Worm (Caenorhabditis elegans) whole organism, L4/young adult: ENCODE data around the gene mtl-1.

ENCODE experiments used
- W03F9.2 ChIP-seq: fragments of 150-350 bp; optimal IDR thresholded peaks from 2 replicates; lab custom pipeline; 2014; ENCODE audit warnings: missing biosample characterization, missing genetic modification characterization
- dao-5 ChIP-seq: sonication (generic microtip); optimal IDR thresholded peaks from 2 replicates; lab custom pipeline; 2016; ENCODE audit warnings: missing genotype, missing genetic modification characterization, moderate library complexity, missing compliant biosample characterization
- him-1 ChIP-seq: sonication (generic microtip); optimal IDR thresholded peaks from 2 replicates; lab custom pipeline; 2016; ENCODE audit warnings: missing genotype, missing genetic modification reagents, missing genetic modification characterization, missing compliant biosample characterization

DNA sequence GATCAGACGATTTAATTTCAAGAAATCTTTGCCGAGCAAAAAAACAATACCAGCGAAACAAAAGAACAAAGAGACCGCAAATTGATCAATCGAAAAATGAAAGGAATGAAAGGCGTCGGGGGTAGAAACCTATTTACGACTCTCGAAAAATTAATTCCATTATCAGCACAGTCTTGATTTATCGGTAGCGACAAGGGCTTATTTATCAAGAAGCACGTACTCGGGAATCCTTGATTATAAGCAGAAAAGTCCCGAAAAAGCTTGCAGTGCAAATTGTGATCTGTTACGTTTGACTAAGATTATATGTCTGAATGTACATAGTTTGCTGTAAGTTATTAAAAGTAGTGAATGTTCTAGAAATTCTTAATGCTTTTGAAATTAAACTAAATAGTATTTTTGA, 25.1 kb downstream of the mtl-1 start:
- TF ChIP-seq dao-5 (tag; lab: Kevin White, UChicago) (no peak), him-1 (tag; lab: Kevin White, UChicago) (no peak), W03F9.2 (no peak)
